Fruit fly (Drosophila melanogaster) whole organism, pupa: Measurements from ENCODE around the gene Med.

ENCODE experiments used
- CG8159 ChIP-seq: fragments of 200-800 bp; sonication (Bioruptor generic); optimal IDR thresholded peaks from 3 replicates; lab custom pipeline; 2018; ENCODE audit warnings: missing biosample characterization, mild to moderate bottlenecking, missing genetic modification characterization, moderate library complexity
- Pif1A ChIP-seq: fragments of 200-800 bp; sonication (Bioruptor generic); optimal IDR thresholded peaks from 3 replicates; lab custom pipeline; 2016; ENCODE audit warnings: missing biosample characterization, missing genetic modification characterization

DNA sequence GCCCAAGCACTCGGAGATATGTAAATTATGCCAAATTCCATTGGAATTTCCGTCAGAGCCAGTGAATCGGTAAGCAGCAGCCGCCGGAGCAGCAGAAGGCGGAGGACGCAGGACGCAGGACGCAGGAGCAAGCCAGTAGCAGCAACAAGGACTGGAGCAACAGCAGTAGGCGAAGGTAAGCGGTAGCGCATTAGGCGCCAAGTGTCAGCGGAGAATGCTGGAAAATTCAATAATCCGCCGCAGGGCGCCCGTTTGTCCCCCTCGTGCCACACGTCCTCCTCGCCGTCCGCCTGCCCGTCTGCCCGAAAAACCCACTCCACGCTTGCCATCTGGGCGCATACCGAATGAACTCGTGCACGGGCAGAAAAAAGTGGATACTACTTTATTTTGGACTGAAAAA, 11.8 kb downstream of the Med start:
- no peak for TF ChIP-seq CG8159 (tag; lab: Kevin White, UChicago)
- TF ChIP-seq Pif1A (GFP tag; lab: Kevin White, UChicago): no peak
